Fruit fly (Drosophila melanogaster) S2 (cell line): ENCODE results near the gene CG10616.

Experiments
- CG8478 ChIP-seq: fragments of >200 bp; optimal IDR thresholded peaks from 2 replicates; lab custom pipeline; 2018
- CTCF ChIP-seq, 2 experiments: fragments of >200 bp; optimal IDR thresholded peaks; 2 replicates each; lab custom pipeline; 2018

DNA sequence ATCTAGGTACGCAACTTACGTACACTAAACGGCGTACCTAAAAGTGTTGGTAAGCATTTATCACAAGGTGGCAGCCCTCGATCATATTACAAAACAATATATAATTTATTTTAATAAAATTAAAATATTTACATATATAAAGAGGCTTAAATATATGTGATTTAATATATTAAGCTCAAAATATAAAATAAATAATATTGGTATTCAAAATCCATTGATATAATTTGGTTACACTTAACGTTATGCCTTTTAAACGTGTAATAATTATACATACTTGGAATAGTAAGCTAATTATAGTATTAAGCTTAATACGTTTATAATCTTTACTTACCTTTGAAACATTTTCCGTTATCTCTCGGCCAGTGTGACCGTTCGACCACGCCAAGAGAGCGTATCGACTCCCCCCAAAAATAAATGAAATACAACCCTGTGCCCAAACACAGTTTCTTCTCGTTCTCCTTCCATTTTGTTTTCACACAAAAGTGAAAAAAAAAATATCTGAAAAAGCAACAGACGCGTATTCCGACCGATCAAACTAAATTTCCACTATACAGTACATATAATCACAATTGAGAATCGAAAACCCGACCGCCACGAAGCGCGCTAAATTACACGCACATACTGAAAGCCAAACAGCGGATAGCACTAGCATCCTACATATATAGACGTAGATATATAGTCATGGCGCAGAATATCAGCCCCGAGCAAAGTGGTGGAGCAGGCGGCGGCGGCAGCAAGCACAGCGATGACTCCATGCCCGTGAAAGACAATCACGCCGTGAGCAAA, 32.5 kb downstream of the CG10616 start, which contains the start of the genes CG10646 and vih:
- TF ChIP-seq CG8478 (lab: Kevin White, UChicago): no peak
- TF ChIP-seq CTCF (optimal IDR thresholded peaks at IDR 0.05; lab: Kevin White, UChicago): no peak
